Worm (Caenorhabditis elegans) whole organism, early embryonic: ENCODE results near the gene T13C2.2.
A peak's percentile ranks its signal among the peaks of the same experiment; 100 is the strongest.

ENCODE experiments used
- B0310.2 ChIP-seq: sonication (generic microtip); optimal IDR thresholded peaks from 2 replicates; lab custom pipeline; 2016; ENCODE audit warnings: mild to moderate bottlenecking, missing genetic modification characterization, missing compliant biosample characterization
- F13C5.2 ChIP-seq: sonication (generic microtip); optimal IDR thresholded peaks from 2 replicates; lab custom pipeline; 2017; ENCODE audit warnings: mild to moderate bottlenecking, missing genetic modification characterization, inconsistent platforms, missing compliant biosample characterization
- aly-1 ChIP-seq: sonication (generic microtip); optimal IDR thresholded peaks from 2 replicates; lab custom pipeline; 2016; ENCODE audit warnings: missing genetic modification characterization, missing compliant biosample characterization
- ama-1 ChIP-seq: fragments of 150-350 bp; optimal IDR thresholded peaks from 2 replicates; lab custom pipeline; 2014
- ceh-13 ChIP-seq: fragments of 200-800 bp; sonication (Bioruptor generic); optimal IDR thresholded peaks from 2 replicates; lab custom pipeline; 2018; ENCODE audit warnings: mild to moderate bottlenecking, missing genetic modification characterization, missing compliant biosample characterization
- ceh-36 ChIP-seq: sonication (generic microtip); optimal IDR thresholded peaks from 2 replicates; lab custom pipeline; 2016; ENCODE audit warnings: missing genetic modification characterization, inconsistent platforms, missing compliant biosample characterization
- ets-7 ChIP-seq: sonication (generic microtip); optimal IDR thresholded peaks from 2 replicates; lab custom pipeline; 2016; ENCODE audit warnings: missing genotype, missing genetic modification characterization, missing compliant biosample characterization
- flt-1 ChIP-seq: fragments of 200-800 bp; sonication (Bioruptor generic); IDR thresholded peaks from 2 replicates; pipeline ENCODE4 v1.3.6; 2022; ENCODE audit warnings: missing genetic modification characterization, missing compliant biosample characterization
- hmbx-1 ChIP-seq: sonication (generic microtip); optimal IDR thresholded peaks from 2 replicates; lab custom pipeline; 2016; ENCODE audit warnings: mild to moderate bottlenecking, missing genetic modification characterization, missing compliant biosample characterization
- hmg-4 ChIP-seq: fragments of 200-800 bp; sonication (Bioruptor generic); optimal IDR thresholded peaks from 2 replicates; lab custom pipeline; 2018; ENCODE audit warnings: mild to moderate bottlenecking, missing genetic modification characterization, missing compliant biosample characterization
- hnd-1 ChIP-seq: sonication (generic microtip); optimal IDR thresholded peaks from 2 replicates; lab custom pipeline; 2016; ENCODE audit warnings: missing genetic modification characterization, missing compliant biosample characterization
- pes-1 ChIP-seq: fragments of 200-800 bp; sonication (Bioruptor generic); IDR thresholded peaks from 2 replicates; pipeline ENCODE4 v1.3.6; 2022; ENCODE audit warnings: missing genetic modification reagents, missing genetic modification characterization, missing compliant biosample characterization
- scrt-1 ChIP-seq: fragments of 200-800 bp; sonication (Bioruptor generic); IDR thresholded peaks from 2 replicates; pipeline ENCODE4 v1.3.6; 2022; ENCODE audit warnings: missing genetic modification characterization, missing compliant biosample characterization
- sea-1 ChIP-seq: fragments of 200-800 bp; sonication (Bioruptor generic); conservative IDR thresholded peaks from 2 replicates; pipeline ENCODE4 v1.3.6; 2022; ENCODE audit warnings: missing genetic modification characterization, missing compliant biosample characterization
- tbx-11 ChIP-seq: fragments of 200-800 bp; sonication (Bioruptor generic); IDR thresholded peaks from 2 replicates; pipeline ENCODE4 v1.3.6; 2022; ENCODE audit warnings: missing genetic modification characterization, missing compliant biosample characterization
- tbx-37 ChIP-seq: fragments of 200-800 bp; sonication (Bioruptor generic); conservative IDR thresholded peaks from 2 replicates; pipeline ENCODE4 v1.3.6; 2022; ENCODE audit warnings: missing genetic modification reagents, missing genetic modification characterization, missing compliant biosample characterization
- tra-4 ChIP-seq: sonication (generic microtip); optimal IDR thresholded peaks from 2 replicates; lab custom pipeline; 2017; ENCODE audit warnings: missing genetic modification characterization, missing compliant biosample characterization

T13C2.2 gene

ce11 chrII:6827388-6827787 lies 35.4 kb downstream of the T13C2.2 start:
- TF ChIP-seq ceh-36: peak; percentile 88
- peak; percentile 30 for TF ChIP-seq hmg-4 (GFP tag; lab: Kevin White, UChicago)
- no peak for TF ChIP-seq sea-1

ce11 chrII:6828073-6828900 lies 36.3 kb downstream of the T13C2.2 start:
- no peak for TF ChIP-seq ama-1
- 0 out of 2 replicates have a peak, but pooled peaks have one; percentile 35 for TF ChIP-seq tbx-37 (GFP tag; lab: Robert Waterston, UW)
- no peak for TF ChIP-seq flt-1
- TF ChIP-seq tra-4 (tag; lab: Kevin White, UChicago): no peak
- no peak for TF ChIP-seq scrt-1
- peak; percentile 43 for TF ChIP-seq hmg-4 (GFP tag; lab: Kevin White, UChicago)
- TF ChIP-seq F13C5.2 (tag; lab: Kevin White, UChicago): no peak
- no peak for TF ChIP-seq ceh-13
- TF ChIP-seq aly-1 (tag; lab: Kevin White, UChicago): no peak
- no peak for TF ChIP-seq pes-1
- no peak for TF ChIP-seq hnd-1 (tag; lab: Kevin White, UChicago)
- TF ChIP-seq B0310.2 (tag; lab: Kevin White, UChicago): no peak
- peak; percentile 50 for TF ChIP-seq ceh-36
- no peak for TF ChIP-seq tbx-11
- no peak for TF ChIP-seq hmbx-1 (tag; lab: Kevin White, UChicago)
- TF ChIP-seq sea-1: no peak
- TF ChIP-seq ets-7 (tag; lab: Kevin White, UChicago): no peak

ce11 chrII:6829108-6829507 lies 37.1 kb downstream of the T13C2.2 start:
- TF ChIP-seq tbx-37 (GFP tag; lab: Robert Waterston, UW): no peak
- no peak for TF ChIP-seq tbx-11
- no peak for TF ChIP-seq B0310.2 (tag; lab: Kevin White, UChicago)
- no peak for TF ChIP-seq hmg-4 (GFP tag; lab: Kevin White, UChicago)
- no peak for TF ChIP-seq hmbx-1 (tag; lab: Kevin White, UChicago)
- TF ChIP-seq pes-1: no peak
- TF ChIP-seq ets-7 (tag; lab: Kevin White, UChicago): no peak
- no peak for TF ChIP-seq scrt-1
- no peak for TF ChIP-seq ama-1
- TF ChIP-seq sea-1: no peak
- TF ChIP-seq aly-1 (tag; lab: Kevin White, UChicago): no peak
- no peak for TF ChIP-seq ceh-13

- no peak for TF ChIP-seq hmg-4 (GFP tag; lab: Kevin White, UChicago)
- TF ChIP-seq sea-1: no peak
- no peak for TF ChIP-seq tbx-11
- peak; percentile 45 for TF ChIP-seq ceh-36
- TF ChIP-seq ets-7 (tag; lab: Kevin White, UChicago): no peak
- no peak for TF ChIP-seq aly-1 (tag; lab: Kevin White, UChicago)
- TF ChIP-seq pes-1: no peak
Observed at ce11 chrII:6830012-6830411, 38.0 kb downstream of the T13C2.2 start.

- TF ChIP-seq ceh-36 (peak; percentile 40), aly-1 (tag; lab: Kevin White, UChicago) (no peak), pes-1 (no peak), hmbx-1 (tag; lab: Kevin White, UChicago) (no peak), flt-1 (no peak), tra-4 (tag; lab: Kevin White, UChicago) (no peak), B0310.2 (tag; lab: Kevin White, UChicago) (no peak), ceh-13 (no peak), scrt-1 (no peak), hnd-1 (tag; lab: Kevin White, UChicago) (no peak), hmg-4 (GFP tag; lab: Kevin White, UChicago) (peak; percentile 57)
Observed at ce11 chrII:6830923-6831322, 38.9 kb downstream of the T13C2.2 start.

ce11 chrII:6831531-6832201 lies 39.7 kb downstream of the T13C2.2 start:
- TF ChIP-seq hmg-4 (GFP tag; lab: Kevin White, UChicago): peak; percentile 77
- no peak for TF ChIP-seq ama-1
- peak; percentile 12 for TF ChIP-seq ets-7 (tag; lab: Kevin White, UChicago)
- no peak for TF ChIP-seq scrt-1
- 0 out of 2 replicates have a peak, but pooled peaks have one; percentile 44 for TF ChIP-seq sea-1
- peak; percentile 83 for TF ChIP-seq ceh-36
- no peak for TF ChIP-seq pes-1

- TF ChIP-seq hmbx-1 (tag; lab: Kevin White, UChicago) (no peak), hmg-4 (GFP tag; lab: Kevin White, UChicago) (no peak), ama-1 (no peak), tbx-37 (GFP tag; lab: Robert Waterston, UW) (no peak), ceh-13 (no peak), aly-1 (tag; lab: Kevin White, UChicago) (no peak), pes-1 (no peak), sea-1 (no peak), ceh-36 (no peak), tra-4 (tag; lab: Kevin White, UChicago) (no peak), hnd-1 (tag; lab: Kevin White, UChicago) (no peak), ets-7 (tag; lab: Kevin White, UChicago) (no peak), scrt-1 (no peak)
Observed at ce11 chrII:6832207-6832606, 40.2 kb downstream of the T13C2.2 start.
